Worm (Caenorhabditis elegans): ENCODE results near the gene egl-43.

DNA sequence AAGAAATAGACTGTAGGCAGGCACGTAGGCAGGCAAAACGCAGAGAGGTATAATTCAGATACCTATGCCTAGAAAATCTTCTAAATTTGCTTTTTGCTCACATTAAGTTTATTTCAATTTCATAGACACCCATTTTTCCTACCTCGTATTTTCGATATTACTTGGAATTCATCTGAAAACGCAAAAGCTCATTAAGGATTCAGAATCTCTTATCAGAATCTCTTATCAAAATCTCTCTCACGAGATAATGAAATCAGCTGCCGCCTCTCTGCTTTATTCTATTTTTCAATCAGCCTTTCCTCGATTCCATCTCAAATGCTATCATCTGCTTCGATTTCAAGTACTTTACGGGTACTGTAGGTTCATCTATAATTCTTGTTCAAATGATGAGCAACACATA is 3.1 kb upstream of the egl-43 start:
- no peak for TF ChIP-seq madf-10 (tag; optimal IDR thresholded peaks at IDR 0.05)
- no peak for TF ChIP-seq C06A6.2 (GFP tag; conservative IDR thresholded peaks at IDR 0.05)
- TF ChIP-seq akir-1 (GFP tag; optimal IDR thresholded peaks at IDR 0.05), result no peak
- no peak for TF ChIP-seq ama-1 (optimal IDR thresholded peaks at IDR 0.05)
- TF ChIP-seq ama-1 (GFP tag; optimal IDR thresholded peaks at IDR 0.05), result no peak
- TF ChIP-seq T26A5.8 (tag; optimal IDR thresholded peaks at IDR 0.05), result no peak
- no peak for TF ChIP-seq pha-4 (tag; optimal IDR thresholded peaks at IDR 0.05)
